Worm (Caenorhabditis elegans) whole organism, L2 larva: ENCODE measurements around the gene col-113.

Experiments
- R02D3.7 ChIP-seq: fragments of 150-350 bp; optimal IDR thresholded peaks from 2 replicates; lab custom pipeline; 2014; ENCODE audit warnings: missing biosample characterization, missing genetic modification characterization
- aly-2 ChIP-seq: fragments of 150-350 bp; optimal IDR thresholded peaks from 2 replicates; lab custom pipeline; 2014; ENCODE audit warnings: missing biosample characterization, missing genetic modification characterization
- mab-5 ChIP-seq: fragments of 150-350 bp; optimal IDR thresholded peaks from 2 replicates; lab custom pipeline; 2014; ENCODE audit warnings: missing biosample characterization, missing genetic modification characterization
- mbf-1 ChIP-seq: sonication (generic microtip); optimal IDR thresholded peaks from 2 replicates; lab custom pipeline; 2017; ENCODE audit warnings: missing biosample characterization, missing genetic modification characterization
- mdl-1 ChIP-seq, 2 experiments: fragments of 150-350 bp in 1 of 2; sonication (generic microtip) in 1 of 2; optimal IDR thresholded peaks; 2 replicates each; lab custom pipeline; 2017; ENCODE audit warnings: missing biosample characterization in 2 of 2, missing genetic modification characterization in 2 of 2
- nhr-12 ChIP-seq: fragments of 150-350 bp; optimal IDR thresholded peaks from 2 replicates; lab custom pipeline; 2014; ENCODE audit warnings: missing biosample characterization, missing genetic modification characterization
- nhr-21 ChIP-seq: fragments of 150-350 bp; optimal IDR thresholded peaks from 2 replicates; lab custom pipeline; 2014; ENCODE audit warnings: missing biosample characterization, missing genetic modification characterization
- nhr-237 ChIP-seq: fragments of 150-350 bp; optimal IDR thresholded peaks from 2 replicates; lab custom pipeline; 2014; ENCODE audit warnings: missing biosample characterization, missing genetic modification characterization
- nhr-77 ChIP-seq: fragments of 150-350 bp; optimal IDR thresholded peaks from 2 replicates; lab custom pipeline; 2014; ENCODE audit warnings: missing biosample characterization, missing genetic modification characterization
- skn-1 ChIP-seq: sonication (generic microtip); optimal IDR thresholded peaks from 2 replicates; lab custom pipeline; 2017; ENCODE audit warnings: missing biosample characterization, missing genetic modification characterization
- snpc-4 ChIP-seq: fragments of 150-350 bp; optimal IDR thresholded peaks from 2 replicates; lab custom pipeline; 2014; ENCODE audit warnings: missing biosample characterization, missing genetic modification characterization
- unc-39 ChIP-seq: fragments of 150-350 bp; optimal IDR thresholded peaks from 2 replicates; lab custom pipeline; 2014; ENCODE audit warnings: missing biosample characterization, missing genetic modification characterization
- unc-62 ChIP-seq: fragments of 150-350 bp; optimal IDR thresholded peaks from 2 replicates; lab custom pipeline; 2014; ENCODE audit warnings: missing biosample characterization, missing genetic modification reagents, missing genetic modification characterization
- ztf-11 ChIP-seq: sonication (generic microtip); optimal IDR thresholded peaks from 2 replicates; lab custom pipeline; 2017; ENCODE audit warnings: missing biosample characterization, missing genetic modification characterization

ce11 chrIV:7121313-7122055 lies 30.8 kb downstream of the col-113 start, which contains the start of the genes C34D4.10 and str-48:
- no peak for TF ChIP-seq nhr-12 (tag; lab: Kevin White, UChicago)
- no peak for TF ChIP-seq mab-5 (tag; lab: Kevin White, UChicago)
- TF ChIP-seq snpc-4 (tag; lab: Kevin White, UChicago) = no peak
- TF ChIP-seq aly-2 (tag; lab: Kevin White, UChicago) = no peak
- TF ChIP-seq unc-62 (GFP tag; lab: Kevin White, UChicago) = no peak
- no peak for TF ChIP-seq nhr-77
- no peak for TF ChIP-seq nhr-21 (tag; lab: Kevin White, UChicago)
- no peak for TF ChIP-seq mbf-1 (tag; lab: Kevin White, UChicago)
- TF ChIP-seq unc-39 = no peak
- no peak for TF ChIP-seq nhr-237 (tag; lab: Kevin White, UChicago)
- TF ChIP-seq mdl-1 (tag; optimal IDR thresholded peaks at IDR 0.05; lab: Kevin White, UChicago) = no peak
- no peak for TF ChIP-seq skn-1 (tag; lab: Kevin White, UChicago)
- no peak for TF ChIP-seq ztf-11 (tag; lab: Kevin White, UChicago)
- TF ChIP-seq R02D3.7 (tag; lab: Kevin White, UChicago) = no peak
